Fruit fly (Drosophila melanogaster) whole organism, embryonic: Measurements from ENCODE around the gene CG31176.

Experiments used
- Blimp-1 ChIP-seq: fragments of 200-800 bp; sonication (Bioruptor generic); optimal IDR thresholded peaks from 3 replicates; lab custom pipeline; 2018; ENCODE audit warnings: missing biosample characterization, missing genetic modification characterization, mild to moderate bottlenecking, moderate library complexity, missing genetic modification reagents
- CG10431 ChIP-seq: fragments of 200-800 bp; sonication (Bioruptor generic); optimal IDR thresholded peaks from 3 replicates; lab custom pipeline; 2018; ENCODE audit warnings: missing biosample characterization, mild to moderate bottlenecking, missing genetic modification characterization
- CG10959 ChIP-seq: fragments of 200-800 bp; sonication (Bioruptor generic); IDR thresholded peaks from 2 replicates; pipeline ENCODE4 v1.3.6; 2022; ENCODE audit warnings: missing biosample characterization, missing genetic modification characterization
- CG12299 ChIP-seq: fragments of 200-800 bp; sonication (Bioruptor generic); optimal IDR thresholded peaks from 2 replicates; lab custom pipeline; 2018; ENCODE audit warnings: missing biosample characterization, mild to moderate bottlenecking, missing genetic modification characterization
- CG13123 ChIP-seq: fragments of 200-800 bp; sonication (Bioruptor generic); optimal IDR thresholded peaks from 2 replicates; lab custom pipeline; 2016; ENCODE audit warnings: missing biosample characterization, missing genetic modification characterization
- CG13775 ChIP-seq: fragments of 200-800 bp; sonication (Bioruptor generic); optimal IDR thresholded peaks from 3 replicates; lab custom pipeline; 2017; ENCODE audit warnings: missing biosample characterization, mild to moderate bottlenecking, missing genetic modification characterization
- CG15011 ChIP-seq: fragments of 200-800 bp; sonication (Bioruptor generic); optimal IDR thresholded peaks from 3 replicates; lab custom pipeline; 2018; ENCODE audit warnings: missing biosample characterization, mild to moderate bottlenecking, missing genetic modification characterization
- CG2116 ChIP-seq: fragments of 200-800 bp; sonication (Bioruptor generic); optimal IDR thresholded peaks from 3 replicates; lab custom pipeline; 2018; ENCODE audit warnings: missing biosample characterization, mild to moderate bottlenecking, missing genetic modification characterization
- CG2889 ChIP-seq: fragments of 200-800 bp; sonication (Bioruptor generic); IDR thresholded peaks from 3 replicates; pipeline ENCODE4 v1.3.6; 2022; ENCODE audit warnings: missing biosample characterization, missing genetic modification characterization
- CG34422 ChIP-seq: fragments of 200-800 bp; sonication (Bioruptor generic); IDR thresholded peaks from 3 replicates; pipeline ENCODE4 v1.3.6; 2022; ENCODE audit warnings: missing biosample characterization, missing genetic modification characterization
- CG6254 ChIP-seq: fragments of 200-800 bp; sonication (Bioruptor generic); optimal IDR thresholded peaks from 3 replicates; lab custom pipeline; 2017; ENCODE audit warnings: mild to moderate bottlenecking, missing biosample characterization, missing genetic modification reagents, missing genetic modification characterization
- CG6854 ChIP-seq: fragments of 200-800 bp; sonication (Bioruptor generic); optimal IDR thresholded peaks from 3 replicates; lab custom pipeline; 2017; ENCODE audit warnings: missing biosample characterization, mild to moderate bottlenecking, missing genetic modification characterization
- CG9932 ChIP-seq: fragments of 200-800 bp; sonication (Bioruptor generic); IDR thresholded peaks from 2 replicates; pipeline ENCODE4 v1.3.6; 2022; ENCODE audit warnings: missing biosample characterization, missing genetic modification characterization
- CkIIα-i1 ChIP-seq: fragments of 200-800 bp; sonication (Bioruptor generic); IDR thresholded peaks from 2 replicates; pipeline ENCODE4 v1.3.6; 2022; ENCODE audit warnings: missing biosample characterization, missing genetic modification characterization
- Dref ChIP-seq: fragments of 200-800 bp; sonication (Bioruptor generic); IDR thresholded peaks from 2 replicates; pipeline ENCODE4 v1.3.6; 2022; ENCODE audit warnings: missing biosample characterization, missing genetic modification characterization
- Drgx ChIP-seq: fragments of 200-800 bp; sonication (Bioruptor generic); IDR thresholded peaks from 2 replicates; pipeline ENCODE4 v1.3.6; 2022; ENCODE audit warnings: missing biosample characterization, missing genetic modification characterization
- E2f2 ChIP-seq: fragments of 200-800 bp; sonication (Bioruptor generic); IDR thresholded peaks from 2 replicates; pipeline ENCODE4 v1.3.6; 2022; ENCODE audit warnings: missing biosample characterization, missing genetic modification characterization
- HLHmδ ChIP-seq: fragments of 200-800 bp; sonication (Bioruptor generic); optimal IDR thresholded peaks from 2 replicates; lab custom pipeline; 2018; ENCODE audit warnings: missing biosample characterization, mild to moderate bottlenecking, missing genetic modification characterization, moderate library complexity
- Hr39 ChIP-seq: fragments of >200 bp; optimal IDR thresholded peaks from 2 replicates; lab custom pipeline; 2017
- Optix ChIP-seq: fragments of 200-800 bp; sonication (Bioruptor generic); IDR thresholded peaks from 3 replicates; pipeline ENCODE4 v1.3.6; 2022; ENCODE audit warnings: missing biosample characterization, missing genetic modification characterization
- TFAM ChIP-seq: fragments of 200-800 bp; sonication (Bioruptor generic); optimal IDR thresholded peaks from 2 replicates; lab custom pipeline; 2017; ENCODE audit warnings: missing biosample characterization, missing genetic modification characterization, inconsistent platforms
- az2 ChIP-seq: fragments of 200-800 bp; sonication (Bioruptor generic); optimal IDR thresholded peaks from 3 replicates; lab custom pipeline; 2016; ENCODE audit warnings: missing biosample characterization, missing genetic modification characterization
- dan ChIP-seq: fragments of 200-800 bp; sonication (Bioruptor generic); IDR thresholded peaks from 2 replicates; pipeline ENCODE4 v1.3.6; 2022; ENCODE audit warnings: missing biosample characterization, missing genetic modification characterization
- disco-r ChIP-seq: fragments of 200-800 bp; sonication (Bioruptor generic); optimal IDR thresholded peaks from 2 replicates; lab custom pipeline; 2016; ENCODE audit warnings: missing biosample characterization, missing genetic modification characterization
- ems ChIP-seq: fragments of 200-800 bp; sonication (Bioruptor generic); optimal IDR thresholded peaks from 3 replicates; lab custom pipeline; 2016; ENCODE audit warnings: missing biosample characterization, missing genetic modification characterization
- eve ChIP-seq, 2 experiments: fragments of >200 bp; optimal IDR thresholded peaks; 2 replicates each; lab custom pipeline; 2017; ENCODE audit warnings: missing biosample characterization in 2 of 2, missing genetic modification characterization in 2 of 2
- eyg ChIP-seq: fragments of 200-800 bp; sonication (Bioruptor generic); optimal IDR thresholded peaks from 3 replicates; lab custom pipeline; 2016; ENCODE audit warnings: missing biosample characterization, missing genetic modification characterization
- gfzf ChIP-seq: fragments of 200-800 bp; sonication (Bioruptor generic); optimal IDR thresholded peaks from 2 replicates; lab custom pipeline; 2016; ENCODE audit warnings: missing biosample characterization, mild to moderate bottlenecking, missing genetic modification characterization, moderate library complexity
- hkb ChIP-seq, 2 experiments: fragments of 200-800 bp in 1 of 2; fragments of >200 bp in 1 of 2; sonication (Bioruptor generic) in 1 of 2; IDR thresholded peaks in 1 of 2; optimal IDR thresholded peaks in 1 of 2; 2 replicates each; pipeline versions ENCODE4 v1.3.6 to Lab custom; 2017 to 2022; ENCODE audit warnings: missing biosample characterization in 1 of 2, missing genetic modification characterization in 1 of 2
- ind ChIP-seq: fragments of 200-800 bp; sonication (Bioruptor generic); optimal IDR thresholded peaks from 3 replicates; lab custom pipeline; 2016; ENCODE audit warnings: missing biosample characterization, missing genetic modification characterization
- jigr1 ChIP-seq: fragments of 200-800 bp; sonication (Bioruptor generic); IDR thresholded peaks from 3 replicates; pipeline ENCODE4 v1.3.6; 2022; ENCODE audit warnings: missing biosample characterization, missing genetic modification characterization
- klu ChIP-seq: fragments of 200-800 bp; sonication (Bioruptor generic); IDR thresholded peaks from 2 replicates; pipeline ENCODE4 v1.3.6; 2022; ENCODE audit warnings: missing biosample characterization, missing genetic modification characterization
- luna ChIP-seq: fragments of 200-800 bp; sonication (Bioruptor generic); optimal IDR thresholded peaks from 2 replicates; lab custom pipeline; 2016; ENCODE audit warnings: missing biosample characterization, missing genetic modification characterization
- nau ChIP-seq: fragments of 200-800 bp; sonication (Bioruptor generic); optimal IDR thresholded peaks from 3 replicates; lab custom pipeline; 2017; ENCODE audit warnings: missing biosample characterization, mild to moderate bottlenecking, missing genetic modification characterization, missing genetic modification reagents
- nerfin-1 ChIP-seq: fragments of 200-800 bp; sonication (Bioruptor generic); optimal IDR thresholded peaks from 3 replicates; lab custom pipeline; 2019; ENCODE audit warnings: missing biosample characterization, mild to moderate bottlenecking, missing genetic modification characterization, moderate library complexity
- pan ChIP-seq, 4 experiments: fragments of >200 bp in 3 of 4; fragments of 200-800 bp in 1 of 4; sonication (Bioruptor generic) in 1 of 4; optimal IDR thresholded peaks in 3 of 4; IDR thresholded peaks in 1 of 4; 2 replicates each; pipeline versions ENCODE4 v1.3.6 to Lab custom; 2017 to 2022; ENCODE audit warnings: missing biosample characterization in 2 of 4, missing genetic modification characterization in 2 of 4, mixed read lengths in 1 of 4
- sens ChIP-seq: fragments of 200-800 bp; sonication (Bioruptor generic); peaks from one replicate; lab custom pipeline; 2016; ENCODE audit warnings: missing biosample characterization, missing genetic modification characterization
- slbo ChIP-seq: fragments of 200-800 bp; sonication (Bioruptor generic); IDR thresholded peaks from 2 replicates; pipeline ENCODE4 v1.3.6; 2022; ENCODE audit warnings: missing biosample characterization, missing genetic modification characterization
- slp2 ChIP-seq: fragments of 200-800 bp; sonication (Bioruptor generic); optimal IDR thresholded peaks from 2 replicates; lab custom pipeline; 2016; ENCODE audit warnings: missing biosample characterization, missing genetic modification characterization
- so ChIP-seq: fragments of 200-800 bp; sonication (Bioruptor generic); IDR thresholded peaks from 3 replicates; pipeline ENCODE4 v1.3.6; 2022; ENCODE audit warnings: missing biosample characterization, missing genetic modification characterization
- stc ChIP-seq: fragments of 200-800 bp; sonication (Bioruptor generic); IDR thresholded peaks from 2 replicates; pipeline ENCODE4 v1.3.6; 2022; ENCODE audit warnings: missing biosample characterization, missing genetic modification characterization
- zfh2 ChIP-seq: fragments of 200-800 bp; sonication (Bioruptor generic); optimal IDR thresholded peaks from 2 replicates; lab custom pipeline; 2016; ENCODE audit warnings: missing biosample characterization, missing genetic modification characterization

The CG31176 gene

DNA sequence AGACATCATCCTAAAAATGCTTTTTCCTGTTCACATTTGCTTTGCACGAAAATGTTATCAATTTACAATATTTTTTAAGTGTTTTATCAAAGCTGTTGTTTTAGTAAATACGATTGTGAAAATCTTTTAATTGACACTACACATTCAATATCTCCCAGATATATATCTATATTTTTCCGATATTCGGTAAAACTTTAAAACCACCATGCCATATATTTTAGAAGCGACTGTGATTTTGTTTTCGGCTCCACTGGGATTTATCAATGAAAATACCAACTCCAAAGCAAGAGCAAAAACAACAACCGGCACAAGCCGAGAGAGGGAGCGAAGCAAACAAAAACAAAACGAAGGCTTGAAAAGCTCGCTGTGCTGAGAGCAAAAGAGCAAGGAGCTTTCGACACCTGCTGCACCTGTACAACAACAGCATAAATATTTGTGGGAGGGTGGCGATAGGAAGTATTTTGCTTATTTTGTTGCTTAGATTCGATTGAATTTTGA lies 523 bp upstream of the CG31176 start (continued):
- TF ChIP-seq CG12299 (tag; lab: Kevin White, UChicago), result peak; percentile 15
- no peak for TF ChIP-seq CG10959 (GFP tag; lab: Robert Waterston, UW)
- no peak for TF ChIP-seq CG13123 (GFP tag; lab: Kevin White, UChicago)
- no peak for TF ChIP-seq Hr39 (lab: Kevin White, UChicago)
- peak; percentile 10 for TF ChIP-seq az2 (GFP tag; lab: Kevin White, UChicago)
- peak; percentile 48 for TF ChIP-seq CG6854 (GFP tag; lab: Kevin White, UChicago)
- peak; percentile 43 for TF ChIP-seq ems (GFP tag; lab: Kevin White, UChicago)
- TF ChIP-seq so, result no peak
- no peak for TF ChIP-seq Optix
- no peak for TF ChIP-seq TFAM (GFP tag; lab: Kevin White, UChicago)
- TF ChIP-seq Dref (GFP tag; lab: Robert Waterston, UW), result no peak
- peak; percentile 56; the same call in 1 of the 2 replicates for TF ChIP-seq CG9932
- peak; percentile 32 for TF ChIP-seq CG2116 (GFP tag; lab: Kevin White, UChicago)
- no peak for TF ChIP-seq gfzf (GFP tag; lab: Kevin White, UChicago)
- peak; percentile 10 for TF ChIP-seq ind (GFP tag; lab: Kevin White, UChicago)
- 0 out of 2 replicates have a peak, but pooled peaks have one; percentile 10 for TF ChIP-seq E2f2 (GFP tag; lab: Robert Waterston, UW)
- TF ChIP-seq zfh2 (GFP tag; lab: Kevin White, UChicago), result peak; percentile 34
- TF ChIP-seq CG15011 (GFP tag; lab: Kevin White, UChicago), result peak; percentile 6
- no peak for TF ChIP-seq klu (GFP tag; lab: Robert Waterston, UW)
- TF ChIP-seq CG34422, result no peak
- no peak for TF ChIP-seq disco-r (GFP tag; lab: Kevin White, UChicago)
- TF ChIP-seq sens (GFP tag; lab: Kevin White, UChicago), result peak; percentile 75
- peak; percentile 48 for TF ChIP-seq Blimp-1
- no peak for TF ChIP-seq eyg (GFP tag; lab: Kevin White, UChicago)
- no peak for TF ChIP-seq hkb (optimal IDR thresholded peaks at IDR 0.05; lab: Kevin White, UChicago)
- peak; percentile 62 for TF ChIP-seq hkb (GFP tag; IDR thresholded peaks at IDR 0.05; lab: Robert Waterston, UW)
- no peak for TF ChIP-seq stc (GFP tag; lab: Robert Waterston, UW)
- no peak for TF ChIP-seq CG6254 (GFP tag; lab: Kevin White, UChicago)
- no peak; the same call in 1 of the 2 replicates for TF ChIP-seq slbo (GFP tag; lab: Robert Waterston, UW)
- TF ChIP-seq CkIIα-i1, result no peak
- peak; percentile 3 for TF ChIP-seq CG13775 (GFP tag; lab: Kevin White, UChicago)
- no peak for TF ChIP-seq nerfin-1 (tag; lab: Kevin White, UChicago)
- TF ChIP-seq slp2 (GFP tag; lab: Kevin White, UChicago), result no peak
- no peak for TF ChIP-seq HLHmδ (GFP tag; lab: Kevin White, UChicago)
- no peak for TF ChIP-seq eve (GFP tag; optimal IDR thresholded peaks at IDR 0.05; lab: Kevin White, UChicago)
- TF ChIP-seq, all 482 proteins: peak for 147

DNA sequence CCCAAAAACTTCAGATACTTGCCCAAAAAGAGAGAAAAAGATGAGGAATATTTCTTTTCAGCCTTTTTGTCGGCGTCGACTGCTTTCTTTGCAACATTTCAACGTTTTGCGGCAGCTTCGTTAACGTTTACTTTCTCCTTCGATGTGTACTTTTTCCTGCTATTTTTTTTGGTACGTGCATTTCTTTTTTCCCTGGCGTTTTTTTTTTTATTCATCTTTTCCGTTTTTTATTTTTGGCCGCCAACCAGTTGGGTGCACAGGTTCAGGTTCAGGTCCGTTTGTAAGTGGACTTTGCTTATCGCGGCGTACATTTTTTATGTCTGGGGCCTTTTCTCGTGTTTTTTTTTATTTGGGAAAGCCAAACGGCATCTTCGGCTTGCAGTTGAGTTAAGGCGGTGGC lies 15.0 kb downstream of the CG31176 start:
- no peak for TF ChIP-seq CG10431 (GFP tag; lab: Kevin White, UChicago)
- no peak for TF ChIP-seq dan
- no peak for TF ChIP-seq jigr1 (GFP tag; lab: Robert Waterston, UW)
- peak; percentile 30; the same call in 1 of the 2 replicates for TF ChIP-seq Drgx
- TF ChIP-seq nau (GFP tag; lab: Kevin White, UChicago), result no peak
- TF ChIP-seq CG2889 (GFP tag; lab: Robert Waterston, UW), result 0 out of 3 replicates have a peak, but pooled peaks have one; percentile 13
- TF ChIP-seq pan (optimal IDR thresholded peaks at IDR 0.05; lab: Kevin White, UChicago), result no peak
- no peak for TF ChIP-seq pan (GFP tag; optimal IDR thresholded peaks at IDR 0.05 in 1 of 2, IDR thresholded peaks at IDR 0.05 in 1 of 2)
- no peak for TF ChIP-seq luna (GFP tag; lab: Kevin White, UChicago)
